Fruit fly (Drosophila melanogaster) whole organism, embryonic: ENCODE results near the gene EMC10.

Experiments
- Aef1 ChIP-seq: fragments of 200-800 bp; sonication (Bioruptor generic); IDR thresholded peaks from 3 replicates; pipeline ENCODE4 v1.3.6; 2022; ENCODE audit warnings: missing biosample characterization, missing genetic modification characterization
- Asciz ChIP-seq: fragments of 200-800 bp; sonication (Bioruptor generic); optimal IDR thresholded peaks from 2 replicates; lab custom pipeline; 2017; ENCODE audit warnings: missing biosample characterization, mild to moderate bottlenecking, missing genetic modification characterization, missing genetic modification reagents
- CG1024 ChIP-seq: fragments of 200-800 bp; sonication (Bioruptor generic); IDR thresholded peaks from 2 replicates; pipeline ENCODE4 v1.3.6; 2022; ENCODE audit warnings: missing biosample characterization, missing genetic modification characterization
- CG10321 ChIP-seq: fragments of 200-800 bp; sonication (Bioruptor generic); IDR thresholded peaks from 2 replicates; pipeline ENCODE4 v1.3.6; 2022; ENCODE audit warnings: missing biosample characterization, missing genetic modification characterization
- CG11696 ChIP-seq: fragments of 200-800 bp; sonication (Bioruptor generic); IDR thresholded peaks from 2 replicates; pipeline ENCODE4 v1.3.6; 2022; ENCODE audit warnings: missing biosample characterization, missing genetic modification characterization
- CG12942 ChIP-seq: fragments of 200-800 bp; sonication (Bioruptor generic); optimal IDR thresholded peaks from 3 replicates; lab custom pipeline; 2016; ENCODE audit warnings: missing biosample characterization, missing genetic modification characterization
- CG13287 ChIP-seq: fragments of 200-800 bp; sonication (Bioruptor generic); IDR thresholded peaks from 2 replicates; pipeline ENCODE4 v1.3.6; 2022; ENCODE audit warnings: missing biosample characterization, missing genetic modification characterization; ENCODE audit not compliant: partially characterized antibody
- CG1529 ChIP-seq: fragments of 200-800 bp; sonication (Bioruptor generic); optimal IDR thresholded peaks from 3 replicates; lab custom pipeline; 2018; ENCODE audit warnings: missing biosample characterization, missing genetic modification characterization
- CG1832 ChIP-seq: fragments of 200-800 bp; sonication (Bioruptor generic); optimal IDR thresholded peaks from 2 replicates; lab custom pipeline; 2017; ENCODE audit warnings: missing biosample characterization, mild to moderate bottlenecking, missing genetic modification characterization, inconsistent platforms
- CG18599 ChIP-seq: fragments of 200-800 bp; sonication (Bioruptor generic); optimal IDR thresholded peaks from 3 replicates; lab custom pipeline; 2017; ENCODE audit warnings: missing biosample characterization, missing genetic modification characterization, mild to moderate bottlenecking, moderate library complexity, missing genetic modification reagents
- CG2129 ChIP-seq: fragments of 200-800 bp; sonication (Bioruptor generic); IDR thresholded peaks from 2 replicates; pipeline ENCODE4 v1.3.6; 2022; ENCODE audit warnings: missing biosample characterization, missing genetic modification characterization; ENCODE audit not compliant: partially characterized antibody
- CG30431 ChIP-seq: fragments of 200-800 bp; sonication (Bioruptor generic); optimal IDR thresholded peaks from 2 replicates; lab custom pipeline; 2017; ENCODE audit warnings: missing biosample characterization, missing genetic modification characterization
- CG31388 ChIP-seq: fragments of 200-800 bp; sonication (Bioruptor generic); optimal IDR thresholded peaks from 2 replicates; lab custom pipeline; 2016; ENCODE audit warnings: missing biosample characterization, missing genetic modification characterization
- CG32767 ChIP-seq: fragments of 200-800 bp; sonication (Bioruptor generic); IDR thresholded peaks from 2 replicates; pipeline ENCODE4 v1.3.6; 2022; ENCODE audit warnings: missing biosample characterization, missing genetic modification characterization
- CG34376 ChIP-seq: fragments of 200-800 bp; sonication (Bioruptor generic); optimal IDR thresholded peaks from 2 replicates; lab custom pipeline; 2018; ENCODE audit warnings: missing biosample characterization, mild to moderate bottlenecking, missing genetic modification characterization
- CG4404 ChIP-seq: fragments of 200-800 bp; sonication (Bioruptor generic); IDR thresholded peaks from 2 replicates; pipeline ENCODE4 v1.3.6; 2022; ENCODE audit warnings: missing biosample characterization, missing genetic modification characterization
- CG4730 ChIP-seq: fragments of 200-800 bp; sonication (Bioruptor generic); IDR thresholded peaks from 2 replicates; pipeline ENCODE4 v1.3.6; 2022; ENCODE audit warnings: missing biosample characterization, missing genetic modification characterization
- CG6254 ChIP-seq: fragments of 200-800 bp; sonication (Bioruptor generic); optimal IDR thresholded peaks from 3 replicates; lab custom pipeline; 2017; ENCODE audit warnings: mild to moderate bottlenecking, missing biosample characterization, missing genetic modification reagents, missing genetic modification characterization
- CG6813 ChIP-seq: fragments of 200-800 bp; sonication (Bioruptor generic); optimal IDR thresholded peaks from 2 replicates; lab custom pipeline; 2017; ENCODE audit warnings: missing biosample characterization, missing genetic modification characterization, mild to moderate bottlenecking, moderate library complexity, missing genetic modification reagents
- CG8478 ChIP-seq: fragments of >200 bp; optimal IDR thresholded peaks from 2 replicates; lab custom pipeline; 2018
- CG8765 ChIP-seq: fragments of 200-800 bp; sonication (Bioruptor generic); IDR thresholded peaks from 2 replicates; pipeline ENCODE4 v1.3.6; 2022; ENCODE audit warnings: missing biosample characterization, missing genetic modification characterization
- CG9817 ChIP-seq: fragments of 200-800 bp; sonication (Bioruptor generic); optimal IDR thresholded peaks from 2 replicates; lab custom pipeline; 2018; ENCODE audit warnings: missing biosample characterization, mild to moderate bottlenecking, missing genetic modification characterization, moderate library complexity
- Dp ChIP-seq: fragments of 200-800 bp; sonication (Bioruptor generic); optimal IDR thresholded peaks from 2 replicates; lab custom pipeline; 2018; ENCODE audit warnings: missing biosample characterization, mild to moderate bottlenecking, missing genetic modification characterization, moderate library complexity
- H15 ChIP-seq: fragments of 200-800 bp; sonication (Bioruptor generic); IDR thresholded peaks from 3 replicates; pipeline ENCODE4 v1.3.6; 2022; ENCODE audit warnings: missing biosample characterization, missing genetic modification characterization
- H2.0 ChIP-seq: fragments of 200-800 bp; sonication (Bioruptor generic); IDR thresholded peaks from 2 replicates; pipeline ENCODE4 v1.3.6; 2022; ENCODE audit warnings: missing biosample characterization, missing genetic modification characterization
- HLH3B ChIP-seq: fragments of 200-800 bp; sonication (Bioruptor generic); IDR thresholded peaks from 2 replicates; pipeline ENCODE4 v1.3.6; 2022; ENCODE audit warnings: missing biosample characterization, missing genetic modification characterization
- Kr ChIP-seq: fragments of 200-800 bp; sonication (Bioruptor generic); optimal IDR thresholded peaks from 2 replicates; lab custom pipeline; 2017; ENCODE audit warnings: missing biosample characterization, mild to moderate bottlenecking, missing genetic modification characterization
- Lhr ChIP-seq: fragments of 200-800 bp; sonication (Bioruptor generic); optimal IDR thresholded peaks from 3 replicates; lab custom pipeline; 2017; ENCODE audit warnings: mild to moderate bottlenecking, missing biosample characterization, missing genetic modification reagents, missing genetic modification characterization
- Med ChIP-seq: fragments of 200-800 bp; sonication (Bioruptor generic); peaks from one replicate; lab custom pipeline; 2016; ENCODE audit warnings: missing biosample characterization, missing genetic modification characterization, mild to moderate bottlenecking, inconsistent platforms, moderate library complexity
- Mes4 ChIP-seq: fragments of 200-800 bp; sonication (Bioruptor generic); optimal IDR thresholded peaks from 2 replicates; lab custom pipeline; 2016; ENCODE audit warnings: missing biosample characterization, missing genetic modification characterization
- Mrtf ChIP-seq: fragments of 200-800 bp; sonication (Bioruptor generic); IDR thresholded peaks from 3 replicates; pipeline ENCODE4 v1.3.6; 2022; ENCODE audit warnings: missing biosample characterization, missing genetic modification characterization
- NC2β ChIP-seq: fragments of 200-800 bp; sonication (Bioruptor generic); optimal IDR thresholded peaks from 2 replicates; lab custom pipeline; 2016; ENCODE audit warnings: missing biosample characterization, missing genetic modification characterization
- NFAT ChIP-seq: fragments of 200-800 bp; sonication (Bioruptor generic); IDR thresholded peaks from 2 replicates; pipeline ENCODE4 v1.3.6; 2022; ENCODE audit warnings: missing biosample characterization, missing genetic modification characterization
- Nf-YB ChIP-seq: fragments of 200-800 bp; sonication (Bioruptor generic); optimal IDR thresholded peaks from 3 replicates; lab custom pipeline; 2019; ENCODE audit warnings: missing biosample characterization, mild to moderate bottlenecking, missing genetic modification characterization, moderate library complexity
- Oli ChIP-seq: fragments of 200-800 bp; sonication (Bioruptor generic); optimal IDR thresholded peaks from 2 replicates; lab custom pipeline; 2018; ENCODE audit warnings: missing biosample characterization, mild to moderate bottlenecking, missing genetic modification characterization, moderate library complexity
- Pdp1 ChIP-seq, 2 experiments: fragments of 200-800 bp; sonication (Bioruptor generic); optimal IDR thresholded peaks; 3 replicates each; lab custom pipeline; 2016; ENCODE audit warnings: missing biosample characterization in 2 of 2, missing genetic modification characterization in 2 of 2, mild to moderate bottlenecking in 1 of 2, moderate library complexity in 1 of 2
- Ravus ChIP-seq: fragments of 200-800 bp; sonication (Bioruptor generic); IDR thresholded peaks from 2 replicates; pipeline ENCODE4 v1.3.6; 2022; ENCODE audit warnings: missing biosample characterization, missing genetic modification characterization
- Sry-β ChIP-seq: fragments of 200-800 bp; sonication (Bioruptor generic); optimal IDR thresholded peaks from 2 replicates; lab custom pipeline; 2018; ENCODE audit warnings: missing biosample characterization, mild to moderate bottlenecking, missing genetic modification characterization, moderate library complexity
- Sry-δ ChIP-seq: fragments of 200-800 bp; sonication (Bioruptor generic); optimal IDR thresholded peaks from 2 replicates; lab custom pipeline; 2016; ENCODE audit warnings: missing biosample characterization, missing genetic modification characterization
- Ssrp ChIP-seq: fragments of 200-800 bp; sonication (Bioruptor generic); optimal IDR thresholded peaks from 2 replicates; lab custom pipeline; 2018; ENCODE audit warnings: missing biosample characterization, mild to moderate bottlenecking, missing genetic modification characterization, moderate library complexity
- gcm ChIP-seq: fragments of 200-800 bp; sonication (Bioruptor generic); optimal IDR thresholded peaks from 2 replicates; lab custom pipeline; 2019; ENCODE audit warnings: missing biosample characterization, mild to moderate bottlenecking, missing genetic modification characterization, moderate library complexity
- gfzf ChIP-seq: fragments of 200-800 bp; sonication (Bioruptor generic); optimal IDR thresholded peaks from 2 replicates; lab custom pipeline; 2016; ENCODE audit warnings: missing biosample characterization, mild to moderate bottlenecking, missing genetic modification characterization, moderate library complexity
- grau ChIP-seq: fragments of 200-800 bp; optimal IDR thresholded peaks from 3 replicates; lab custom pipeline; 2019; ENCODE audit warnings: missing biosample characterization, mild to moderate bottlenecking, missing genetic modification characterization, moderate library complexity
- grn ChIP-seq: fragments of 200-800 bp; sonication (Bioruptor generic); optimal IDR thresholded peaks from 3 replicates; lab custom pipeline; 2017; ENCODE audit warnings: missing biosample characterization, missing genetic modification characterization
- gsb-n ChIP-seq: fragments of 200-800 bp; sonication (Bioruptor generic); optimal IDR thresholded peaks from 3 replicates; lab custom pipeline; 2018; ENCODE audit warnings: missing biosample characterization, mild to moderate bottlenecking, missing genetic modification characterization
- kah ChIP-seq: fragments of 200-800 bp; sonication (Bioruptor generic); optimal IDR thresholded peaks from 2 replicates; lab custom pipeline; 2018; ENCODE audit warnings: missing biosample characterization, mild to moderate bottlenecking, missing genetic modification characterization
- peb ChIP-seq: fragments of 200-800 bp; sonication (Bioruptor generic); IDR thresholded peaks from 2 replicates; pipeline ENCODE4 v1.3.6; 2022; ENCODE audit warnings: missing biosample characterization, missing genetic modification characterization
- slp2 ChIP-seq: fragments of 200-800 bp; sonication (Bioruptor generic); optimal IDR thresholded peaks from 2 replicates; lab custom pipeline; 2016; ENCODE audit warnings: missing biosample characterization, missing genetic modification characterization
- so ChIP-seq: fragments of 200-800 bp; sonication (Bioruptor generic); IDR thresholded peaks from 3 replicates; pipeline ENCODE4 v1.3.6; 2022; ENCODE audit warnings: missing biosample characterization, missing genetic modification characterization
- vvl ChIP-seq: fragments of 200-800 bp; sonication (Bioruptor generic); IDR thresholded peaks from 2 replicates; pipeline ENCODE4 v1.3.6; 2022; ENCODE audit warnings: missing biosample characterization, missing genetic modification characterization
- z ChIP-seq: fragments of 200-800 bp; sonication (Bioruptor generic); IDR thresholded peaks from 3 replicates; pipeline ENCODE4 v1.3.6; 2022; ENCODE audit warnings: missing biosample characterization, missing genetic modification characterization

The EMC10 gene

DNA sequence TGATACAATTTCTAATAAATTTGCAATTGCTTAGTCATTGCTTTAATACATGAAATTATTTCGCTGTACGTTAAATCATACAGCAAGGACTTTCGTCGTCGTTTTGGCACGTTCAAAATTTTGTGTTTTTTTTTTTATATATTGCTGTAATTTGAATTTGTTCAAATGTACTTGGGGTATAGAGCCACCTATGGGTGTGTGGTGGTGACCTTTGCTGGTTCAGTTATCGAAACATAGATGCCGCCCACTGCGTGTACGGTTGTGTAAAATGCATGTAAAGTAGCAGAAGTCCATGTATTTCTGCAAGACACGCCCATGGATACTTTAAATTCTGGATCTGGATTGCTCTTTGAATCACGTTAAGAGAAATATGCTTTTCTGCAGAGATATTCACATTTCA, 30.3 kb downstream of the EMC10 start (continued):
- TF ChIP-seq CG9817 (tag; lab: Kevin White, UChicago) (peak; percentile 62), Mes4 (GFP tag; lab: Kevin White, UChicago) (peak; percentile 60), CG11696 (GFP tag; lab: Robert Waterston, UW) (no peak), CG13287 (GFP tag; lab: Robert Waterston, UW) (peak; percentile 39; the same call in 1 of the 2 replicates), gcm (no peak), CG31388 (peak; percentile 16), Oli (tag; lab: Kevin White, UChicago) (no peak), HLH3B (GFP tag; lab: Robert Waterston, UW) (peak; percentile 53; the same call in 1 of the 2 replicates), CG4404 (GFP tag; lab: Robert Waterston, UW) (no peak), Lhr (GFP tag; lab: Kevin White, UChicago) (peak; percentile 87), Dp (GFP tag; lab: Kevin White, UChicago) (peak; percentile 57), slp2 (GFP tag; lab: Kevin White, UChicago) (no peak), kah (no peak), peb (GFP tag; lab: Robert Waterston, UW) (no peak), z (GFP tag; lab: Robert Waterston, UW) (no peak), CG1832 (no peak), CG8765 (GFP tag; lab: Robert Waterston, UW) (peak; percentile 45; the same call in 1 of the 2 replicates), CG4730 (GFP tag; lab: Robert Waterston, UW) (peak; percentile 67), CG6254 (GFP tag; lab: Kevin White, UChicago) (no peak), Sry-β (no peak), CG8478 (lab: Kevin White, UChicago) (no peak), vvl (GFP tag; lab: Robert Waterston, UW) (peak; percentile 71; the same call in 1 of the 2 replicates), H15 (no peak; the same call in 2 of the 3 replicates), Asciz (no peak), CG12942 (peak; percentile 35), H2.0 (0 out of 2 replicates have a peak, but pooled peaks have one; percentile 26), Kr (GFP tag; lab: Kevin White, UChicago) (no peak), Pdp1 (GFP tag; optimal IDR thresholded peaks at IDR 0.05; lab: Kevin White, UChicago) (peak in 1 of 2 experiments; percentile 70), CG2129 (no peak), grau (no peak), Nf-YB (peak; percentile 56), Sry-δ (GFP tag; lab: Kevin White, UChicago) (peak; percentile 44), Med (GFP tag; lab: Kevin White, UChicago) (peak; percentile 95), CG10321 (GFP tag; lab: Robert Waterston, UW) (no peak), CG32767 (0 out of 2 replicates have a peak, but pooled peaks have one; percentile 34), CG1529 (GFP tag; lab: Kevin White, UChicago) (no peak), CG1024 (GFP tag; lab: Robert Waterston, UW) (peak; percentile 35; the same call in 1 of the 2 replicates), gsb-n (tag; lab: Kevin White, UChicago) (peak; percentile 17), Mrtf (peak; percentile 67), CG30431 (peak; percentile 21), gfzf (GFP tag; lab: Kevin White, UChicago) (peak; percentile 1), Aef1 (GFP tag; lab: Robert Waterston, UW) (peak; percentile 55; the same call in 2 of the 3 replicates), Ssrp (no peak), NC2β (GFP tag; lab: Kevin White, UChicago) (peak; percentile 68), NFAT (GFP tag; lab: Robert Waterston, UW) (peak; percentile 75), so (GFP tag; lab: Robert Waterston, UW) (no peak), grn (GFP tag; lab: Kevin White, UChicago) (no peak), CG18599 (GFP tag; lab: Kevin White, UChicago) (no peak), CG6813 (GFP tag; lab: Kevin White, UChicago) (no peak), CG34376 (GFP tag; lab: Kevin White, UChicago) (no peak), Ravus (GFP tag; lab: Robert Waterston, UW) (no peak)
